Fruit fly (Drosophila melanogaster): Measurements from ENCODE around the gene RpS21.

DNA sequence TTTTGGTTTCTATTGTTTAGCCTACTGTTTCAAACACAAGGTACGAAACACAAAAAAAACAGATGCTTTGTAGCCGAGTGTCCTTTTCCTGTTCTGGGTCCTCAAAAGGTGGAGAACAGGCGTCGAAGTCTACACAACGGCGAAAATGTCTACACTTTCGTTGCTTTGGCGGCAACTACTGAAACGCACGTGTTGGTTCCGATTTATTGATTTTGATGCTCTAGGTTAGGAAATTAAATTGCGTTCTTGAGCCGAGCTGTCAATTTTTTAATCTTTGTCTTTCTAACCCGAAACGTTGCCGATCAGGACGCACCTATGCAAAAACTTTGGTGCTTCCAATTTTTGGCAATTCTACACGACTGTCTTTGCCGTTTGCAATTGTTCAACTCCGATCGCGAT, 17.9 kb downstream of the RpS21 start:
- TF ChIP-seq toy (GFP tag; IDR thresholded peaks at IDR 0.05): no peak
- TF ChIP-seq pros (GFP tag; optimal IDR thresholded peaks at IDR 0.05): no peak
- no peak for TF ChIP-seq psq (GFP tag; optimal IDR thresholded peaks at IDR 0.05)

Data from whole organism, embryonic.